Fruit fly (Drosophila melanogaster): ENCODE measurements around the gene CG7099.
A peak's percentile ranks its signal among the peaks of the same experiment; 100 is the strongest.

The CG7099 gene

DNA sequence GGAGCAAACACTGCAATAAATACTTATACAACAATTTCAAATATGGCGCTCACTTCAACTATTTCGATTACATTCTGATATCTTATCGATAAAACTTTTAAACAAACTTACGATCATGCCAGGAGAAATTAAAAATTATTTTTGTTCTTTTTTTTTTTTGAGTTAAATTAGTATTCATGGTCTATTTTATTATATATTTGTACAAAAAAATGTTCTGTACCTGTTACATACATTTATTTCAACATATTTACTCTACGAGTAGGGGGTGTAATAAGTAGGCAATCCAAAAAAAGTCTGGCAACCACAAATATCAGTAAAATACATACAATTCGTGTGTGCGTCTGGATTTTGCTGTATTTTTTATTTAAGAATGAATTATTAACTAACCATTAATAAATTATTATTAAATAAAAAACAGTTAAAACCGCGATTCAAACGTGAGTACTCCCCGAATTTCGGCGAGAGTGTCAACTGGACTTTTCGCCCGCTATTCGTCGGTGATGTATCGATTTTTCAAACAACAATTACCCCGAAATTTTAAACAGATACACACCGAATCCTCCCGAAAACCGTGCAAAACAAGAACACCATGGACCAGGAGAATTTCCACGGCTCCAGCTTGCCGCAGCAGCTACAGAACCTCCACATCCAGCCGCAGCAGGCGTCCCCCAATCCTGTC lies 4.9 kb upstream of the CG7099 start, which contains the start of gene loqs:
Gene loqs, plus strand, starts transcription at position 302 of the 679 bp plus-strand sequence.
- peak; percentile 31 for TF ChIP-seq CG8924 (tag; optimal IDR thresholded peaks at IDR 0.05)
- no peak for TF ChIP-seq CG12769 (tag; optimal IDR thresholded peaks at IDR 0.05)
- TF ChIP-seq CG18764 (GFP tag; optimal IDR thresholded peaks at IDR 0.05) = no peak
- TF ChIP-seq CG7372 (GFP tag; IDR thresholded peaks at IDR 0.05) = no peak
- peak; percentile 32 for TF ChIP-seq sens (GFP tag)
- TF ChIP-seq dimm (GFP tag; IDR thresholded peaks at IDR 0.05) = no peak
- peak; percentile 50 for TF ChIP-seq stwl (tag; optimal IDR thresholded peaks at IDR 0.05)
- TF ChIP-seq pzg (GFP tag; optimal IDR thresholded peaks at IDR 0.05) = peak; percentile 25
- peak; percentile 14; the same call in 1 of the 2 replicates for TF ChIP-seq Rfx (GFP tag; IDR thresholded peaks at IDR 0.05)
- no peak for TF ChIP-seq Hand (GFP tag; optimal IDR thresholded peaks at IDR 0.05)
- peak; percentile 24 for TF ChIP-seq lilli (GFP tag; optimal IDR thresholded peaks at IDR 0.05)
- TF ChIP-seq CG34376 (GFP tag; optimal IDR thresholded peaks at IDR 0.05) = no peak
- no peak for TF ChIP-seq seq (GFP tag; IDR thresholded peaks at IDR 0.05)
- TF ChIP-seq CG32767 (GFP tag; IDR thresholded peaks at IDR 0.05) = peak; percentile 63; the same call in 1 of the 2 replicates
- peak; percentile 4 for TF ChIP-seq Sry-δ (GFP tag; optimal IDR thresholded peaks at IDR 0.05)
- TF ChIP-seq Gsc (GFP tag; IDR thresholded peaks at IDR 0.05) = no peak
- TF ChIP-seq Hr3 (GFP tag; optimal IDR thresholded peaks at IDR 0.05) = peak; percentile 6
- TF ChIP-seq CG2116 (GFP tag; optimal IDR thresholded peaks at IDR 0.05) = peak; percentile 83
- no peak for TF ChIP-seq CG13624 (GFP tag; optimal IDR thresholded peaks at IDR 0.05)
- TF ChIP-seq CG15514 (GFP tag; optimal IDR thresholded peaks at IDR 0.05) = peak; percentile 18
- peak; percentile 36 for TF ChIP-seq sug (tag; optimal IDR thresholded peaks at IDR 0.05)
- peak; percentile 73 for TF ChIP-seq Dll (GFP tag; IDR thresholded peaks at IDR 0.05; ENCODE audit: partially characterized antibody)
- no peak for TF ChIP-seq CG17802 (tag; optimal IDR thresholded peaks at IDR 0.05)
- TF ChIP-seq dati (GFP tag; IDR thresholded peaks at IDR 0.05) = no peak
- 0 out of 2 replicates have a peak, but pooled peaks have one; percentile 5 for TF ChIP-seq CG6689 (GFP tag; IDR thresholded peaks at IDR 0.05)
- TF ChIP-seq repo (GFP tag; optimal IDR thresholded peaks at IDR 0.05) = no peak
- peak; percentile 48 for TF ChIP-seq phol (tag; optimal IDR thresholded peaks at IDR 0.05)
- no peak for TF ChIP-seq CG12155 (GFP tag; optimal IDR thresholded peaks at IDR 0.05)
- TF ChIP-seq E2f2 (GFP tag; IDR thresholded peaks at IDR 0.05) = peak; percentile 83
- peak; percentile 45 for TF ChIP-seq BEAF-32 (GFP tag; optimal IDR thresholded peaks at IDR 0.05)
- TF ChIP-seq CG14014 (GFP tag; IDR thresholded peaks at IDR 0.05) = no peak
- TF ChIP-seq CG2712 (tag; optimal IDR thresholded peaks at IDR 0.05) = peak; percentile 34
- peak; percentile 12 for TF ChIP-seq CG15601 (tag; optimal IDR thresholded peaks at IDR 0.05)
- TF ChIP-seq slbo (GFP tag; IDR thresholded peaks at IDR 0.05) = peak; percentile 46; the same call in 1 of the 2 replicates
- TF ChIP-seq sim (GFP tag; IDR thresholded peaks at IDR 0.05) = no peak
- no peak for TF ChIP-seq CG1603 (tag; optimal IDR thresholded peaks at IDR 0.05)
- TF ChIP-seq Dp (GFP tag; optimal IDR thresholded peaks at IDR 0.05) = peak; percentile 77
- no peak for TF ChIP-seq en (GFP tag; optimal IDR thresholded peaks at IDR 0.05)
- TF ChIP-seq CG4820 (GFP tag; optimal IDR thresholded peaks at IDR 0.05) = peak; percentile 22
- no peak for TF ChIP-seq fu2 (GFP tag; optimal IDR thresholded peaks at IDR 0.05)
- no peak for TF ChIP-seq CG10274 (GFP tag; optimal IDR thresholded peaks at IDR 0.05)
- no peak for TF ChIP-seq dm (GFP tag; optimal IDR thresholded peaks at IDR 0.05)
- no peak for TF ChIP-seq pfk (GFP tag; optimal IDR thresholded peaks at IDR 0.05)
- no peak for TF ChIP-seq nerfin-1 (tag; optimal IDR thresholded peaks at IDR 0.05)
- TF ChIP-seq NC2β (GFP tag; optimal IDR thresholded peaks at IDR 0.05) = no peak
- TF ChIP-seq Med (GFP tag) = peak; percentile 25
- TF ChIP-seq CG8359 (GFP tag; optimal IDR thresholded peaks at IDR 0.05; ENCODE audit: borderline replicate concordance) = no peak
- TF ChIP-seq btn (GFP tag; optimal IDR thresholded peaks at IDR 0.05) = no peak
- TF ChIP-seq CG13424 (tag; optimal IDR thresholded peaks at IDR 0.05) = peak; percentile 31
- TF ChIP-seq CG17361 (GFP tag; IDR thresholded peaks at IDR 0.05) = 0 out of 3 replicates have a peak, but pooled peaks have one; percentile 27

Measured in whole organism, embryonic.